Worm (Caenorhabditis elegans): ENCODE results near the gene F54A3.5.

DNA sequence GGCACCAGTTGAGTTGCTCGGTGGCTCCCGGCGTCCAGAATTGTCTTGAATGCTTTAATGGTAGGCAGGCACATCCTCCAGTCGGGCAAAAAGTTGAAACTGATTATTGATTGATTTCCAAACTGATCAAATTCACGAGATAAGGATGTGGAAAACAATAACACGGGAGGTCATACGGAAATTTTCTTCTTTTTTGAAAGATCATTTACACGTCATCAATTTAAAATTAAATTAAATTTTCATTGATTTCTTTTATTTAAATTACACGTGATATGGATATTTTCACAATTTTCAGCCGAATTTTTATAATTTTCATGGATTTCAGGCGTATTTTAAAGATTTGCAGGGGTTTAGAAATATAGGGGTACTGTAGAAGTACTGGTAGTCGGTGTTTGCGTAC is 2.0 kb downstream of the F54A3.5 start, which contains the start of gene cbs-2:
- TF ChIP-seq flt-1 (GFP tag; IDR thresholded peaks at IDR 0.05) (no peak), tab-1 (GFP tag; IDR thresholded peaks at IDR 0.05) (no peak), ztf-29 (GFP tag; IDR thresholded peaks at IDR 0.05) (no peak), cog-1 (tag; optimal IDR thresholded peaks at IDR 0.05) (no peak), ref-1 (GFP tag; conservative IDR thresholded peaks at IDR 0.05) (no peak), klf-2 (GFP tag; conservative IDR thresholded peaks at IDR 0.05) (no peak), T22C8.4 (GFP tag; IDR thresholded peaks at IDR 0.05) (no peak)
